Worm (Caenorhabditis elegans) whole organism, L2 larva: ENCODE measurements around the gene C52G5.3.

Source experiments
- elt-1 ChIP-seq: fragments of 150-350 bp; optimal IDR thresholded peaks from 2 replicates; lab custom pipeline; 2014; ENCODE audit warnings: missing biosample characterization, missing genetic modification characterization
- fos-1 ChIP-seq: fragments of 150-350 bp; optimal IDR thresholded peaks from 2 replicates; lab custom pipeline; 2014; ENCODE audit warnings: missing biosample characterization, missing genetic modification characterization
- unc-62 ChIP-seq: fragments of 150-350 bp; optimal IDR thresholded peaks from 2 replicates; lab custom pipeline; 2014; ENCODE audit warnings: missing biosample characterization, missing genetic modification reagents, missing genetic modification characterization

- TF ChIP-seq fos-1 (tag; lab: Kevin White, UChicago) (no peak), unc-62 (GFP tag; lab: Kevin White, UChicago) (no peak), elt-1 (no peak)
These were observed 46.1 kb downstream of the C52G5.3 start for ce11 chrX:12799831-12800230.
